Worm (Caenorhabditis elegans) whole organism, mixed stage, embryonic: Measurements from ENCODE around the gene str-200.

ENCODE experiments used
- lin-32 ChIP-seq: fragments of 200-800 bp; sonication (Bioruptor generic); optimal IDR thresholded peaks from 2 replicates; lab custom pipeline; 2018; ENCODE audit warnings: mild to moderate bottlenecking, missing genetic modification characterization, missing compliant biosample characterization
- lsy-2 ChIP-seq: fragments of 150-350 bp; optimal IDR thresholded peaks from 2 replicates; lab custom pipeline; 2014; ENCODE audit warnings: missing biosample characterization, missing genetic modification characterization
- mab-5 ChIP-seq: fragments of 150-350 bp; optimal IDR thresholded peaks from 2 replicates; lab custom pipeline; 2014; ENCODE audit warnings: missing biosample characterization, missing genetic modification characterization
- mep-1 ChIP-seq: fragments of 150-350 bp; optimal IDR thresholded peaks from 2 replicates; lab custom pipeline; 2017; ENCODE audit warnings: missing biosample characterization, missing genetic modification reagents, missing genetic modification characterization, inconsistent platforms
- mls-2 ChIP-seq: sonication (generic microtip); optimal IDR thresholded peaks from 2 replicates; lab custom pipeline; 2016; ENCODE audit warnings: mild to moderate bottlenecking, missing genetic modification characterization, moderate library complexity, missing compliant biosample characterization
- unc-39 ChIP-seq: fragments of 150-350 bp; optimal IDR thresholded peaks from 2 replicates; lab custom pipeline; 2014; ENCODE audit warnings: missing biosample characterization, missing genetic modification characterization
- unc-62 ChIP-seq: fragments of 150-350 bp; optimal IDR thresholded peaks from 2 replicates; lab custom pipeline; 2014; ENCODE audit warnings: missing biosample characterization, missing genetic modification reagents, missing genetic modification characterization

DNA sequence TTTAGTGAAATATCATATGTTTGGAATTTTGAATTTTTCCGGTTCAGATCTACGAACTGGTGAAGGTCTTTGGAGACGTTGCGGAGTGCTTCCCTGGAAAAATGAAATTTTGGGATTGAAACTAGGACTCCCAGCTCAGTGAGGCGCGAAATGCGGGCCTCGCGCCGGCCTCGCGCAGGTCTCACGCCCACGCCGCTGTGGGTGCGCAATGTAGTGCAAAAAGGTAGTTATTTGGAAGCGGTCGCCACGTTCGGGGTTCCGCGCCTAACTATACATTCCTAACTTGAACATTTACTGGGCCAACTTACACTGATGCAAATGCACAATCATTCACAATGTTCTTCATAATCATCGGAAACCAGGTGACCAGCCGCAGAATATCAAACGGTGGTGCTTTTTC, 42.1 kb upstream of the str-200 start:
- no peak for TF ChIP-seq unc-62 (GFP tag; lab: Kevin White, UChicago)
- no peak for TF ChIP-seq lsy-2 (tag; lab: Kevin White, UChicago)
- no peak for TF ChIP-seq mls-2 (tag; lab: Kevin White, UChicago)
- no peak for TF ChIP-seq lin-32 (GFP tag; lab: Kevin White, UChicago)
- TF ChIP-seq mab-5 (tag; lab: Kevin White, UChicago) = no peak
- no peak for TF ChIP-seq unc-39 (tag; lab: Kevin White, UChicago)
- no peak for TF ChIP-seq mep-1 (tag; lab: Kevin White, UChicago)
